Fruit fly (Drosophila melanogaster): ENCODE data around the gene B4.

- no peak for TF ChIP-seq Sin3A (optimal IDR thresholded peaks at IDR 0.05)
- no peak for TF ChIP-seq insv (optimal IDR thresholded peaks at IDR 0.05)
- TF ChIP-seq psq (optimal IDR thresholded peaks at IDR 0.05) = no peak
- no peak for TF ChIP-seq Myc (optimal IDR thresholded peaks at IDR 0.05)
- no peak for TF ChIP-seq h (optimal IDR thresholded peaks at IDR 0.05)
- no peak for TF ChIP-seq ttk (optimal IDR thresholded peaks at IDR 0.05)
These were observed 66.9 kb downstream of the B4 start for dm6 chr2L:13482258-13482657.
